Fruit fly (Drosophila melanogaster): Measurements from ENCODE around the gene Abd-B.

Abd-B gene

dm6 chr3R:16983001-16983400 lies 11.0 kb upstream of the Abd-B start (continued):
- no peak for TF ChIP-seq Vsx1 (GFP tag; optimal IDR thresholded peaks at IDR 0.05)
- no peak for TF ChIP-seq Ravus (GFP tag; IDR thresholded peaks at IDR 0.05)
- no peak for TF ChIP-seq dysf (GFP tag; IDR thresholded peaks at IDR 0.05)
- no peak for TF ChIP-seq slp2 (GFP tag; optimal IDR thresholded peaks at IDR 0.05)
- TF ChIP-seq CG33557 (GFP tag; optimal IDR thresholded peaks at IDR 0.05): no peak
- TF ChIP-seq CG3281 (GFP tag; optimal IDR thresholded peaks at IDR 0.05): no peak
- no peak for TF ChIP-seq CG11723 (GFP tag; optimal IDR thresholded peaks at IDR 0.05)
- no peak for TF ChIP-seq pfk (GFP tag; optimal IDR thresholded peaks at IDR 0.05)
- TF ChIP-seq Med (GFP tag): peak; percentile 45
- no peak for TF ChIP-seq NC2α (GFP tag; optimal IDR thresholded peaks at IDR 0.05)
- TF ChIP-seq Nf-YB (GFP tag; optimal IDR thresholded peaks at IDR 0.05): peak; percentile 96
- TF ChIP-seq sc (optimal IDR thresholded peaks at IDR 0.05): no peak
- no peak for TF ChIP-seq sc (GFP tag; optimal IDR thresholded peaks at IDR 0.05)
- no peak for TF ChIP-seq CG14050 (GFP tag; IDR thresholded peaks at IDR 0.05)
- no peak for TF ChIP-seq CG13624 (GFP tag; optimal IDR thresholded peaks at IDR 0.05)
- no peak for TF ChIP-seq E2f1 (GFP tag; IDR thresholded peaks at IDR 0.05)
- TF ChIP-seq tna (GFP tag; IDR thresholded peaks at IDR 0.05; ENCODE audit: partially characterized antibody): no peak
- TF ChIP-seq CG3163 (GFP tag; optimal IDR thresholded peaks at IDR 0.05): no peak
- no peak for TF ChIP-seq bcd (GFP tag; optimal IDR thresholded peaks at IDR 0.05)
- no peak for TF ChIP-seq CG7963 (GFP tag; IDR thresholded peaks at IDR 0.05; ENCODE audit: partially characterized antibody)
- TF ChIP-seq Bteb2 (GFP tag; optimal IDR thresholded peaks at IDR 0.05): no peak
- TF ChIP-seq YL-1 (GFP tag; optimal IDR thresholded peaks at IDR 0.05): no peak
- no peak for TF ChIP-seq vnd (GFP tag; IDR thresholded peaks at IDR 0.05; ENCODE audit: partially characterized antibody)
- no peak for TF ChIP-seq gro (GFP tag; optimal IDR thresholded peaks at IDR 0.05)

dm6 chr3R:16982108-16982707 lies 10.2 kb upstream of the Abd-B start, which contains the start of gene AhcyL2:
AhcyL2 (minus strand) TSS chr3R:16982158.
- TF ChIP-seq shn (GFP tag; optimal IDR thresholded peaks at IDR 0.05) (no peak), gt (GFP tag; IDR thresholded peaks at IDR 0.05) (no peak), tx (GFP tag; optimal IDR thresholded peaks at IDR 0.05) (no peak), jing (GFP tag; optimal IDR thresholded peaks at IDR 0.05) (no peak), exex (tag; optimal IDR thresholded peaks at IDR 0.05) (peak; percentile 98), CG6175 (GFP tag; IDR thresholded peaks at IDR 0.05) (peak; percentile 61; the same call in 1 of the 3 replicates), onecut (GFP tag; IDR thresholded peaks at IDR 0.05) (0 out of 2 replicates have a peak, but pooled peaks have one; percentile 13), CG10209 (GFP tag; optimal IDR thresholded peaks at IDR 0.05) (no peak), Med (GFP tag) (peak; percentile 47), hbn (GFP tag; IDR thresholded peaks at IDR 0.05; ENCODE audit: partially characterized antibody) (no peak), Lim3 (GFP tag; IDR thresholded peaks at IDR 0.05) (peak; percentile 38; the same call in 1 of the 2 replicates), lab (GFP tag; optimal IDR thresholded peaks at IDR 0.05) (peak; percentile 48), CG8290 (GFP tag; optimal IDR thresholded peaks at IDR 0.05) (no peak), CG8290 (tag; optimal IDR thresholded peaks at IDR 0.05) (peak in 1 of 2 experiments; percentile 6), Hmr (GFP tag; optimal IDR thresholded peaks at IDR 0.05) (peak; percentile 14), Eip74EF (GFP tag; optimal IDR thresholded peaks at IDR 0.05) (peak in 1 of 2 experiments; percentile 19), luna (GFP tag; optimal IDR thresholded peaks at IDR 0.05) (no peak), lbe (GFP tag; optimal IDR thresholded peaks at IDR 0.05) (peak; percentile 3), CG15601 (tag; optimal IDR thresholded peaks at IDR 0.05) (peak; percentile 79), Deaf1 (tag; optimal IDR thresholded peaks at IDR 0.05) (peak; percentile 7), grn (GFP tag; optimal IDR thresholded peaks at IDR 0.05) (peak; percentile 99), eve (GFP tag; optimal IDR thresholded peaks at IDR 0.05) (peak in 1 of 2 experiments; percentile 27), cwo (GFP tag; optimal IDR thresholded peaks at IDR 0.05) (peak; percentile 42), repo (GFP tag; optimal IDR thresholded peaks at IDR 0.05) (no peak), Pdp1 (GFP tag; optimal IDR thresholded peaks at IDR 0.05) (peak in 1 of 2 experiments; percentile 61), dmrt11E (tag; optimal IDR thresholded peaks at IDR 0.05) (no peak), CG34376 (GFP tag; optimal IDR thresholded peaks at IDR 0.05) (peak; percentile 91)

All from whole organism, embryonic.